Worm (Caenorhabditis elegans) whole organism, young adult: ENCODE data around the gene srbc-42.

ENCODE experiments used
- B0261.1 ChIP-seq: sonication (generic microtip); optimal IDR thresholded peaks from 2 replicates; lab custom pipeline; 2016; ENCODE audit warnings: mild to moderate bottlenecking, missing genetic modification characterization, moderate library complexity, missing compliant biosample characterization
- F37B4.10 ChIP-seq: fragments of 200-800 bp; sonication (Bioruptor generic); IDR thresholded peaks from 2 replicates; pipeline ENCODE4 v1.3.6; 2022; ENCODE audit warnings: missing genetic modification characterization, missing compliant biosample characterization
- K12H6.12 ChIP-seq: fragments of 200-800 bp; sonication (Bioruptor generic); optimal IDR thresholded peaks from 2 replicates; lab custom pipeline; 2018; ENCODE audit warnings: mild to moderate bottlenecking, missing genetic modification characterization, missing compliant biosample characterization
- Y53G8AR.9 ChIP-seq: fragments of 200-800 bp; sonication (Bioruptor generic); conservative IDR thresholded peaks from 2 replicates; pipeline ENCODE4 v1.3.6; 2022; ENCODE audit warnings: missing genetic modification reagents, missing genetic modification characterization, missing compliant biosample characterization
- Y79H2A.3 ChIP-seq: fragments of 200-800 bp; sonication (Bioruptor generic); conservative IDR thresholded peaks from 2 replicates; pipeline ENCODE4 v1.3.6; 2022; ENCODE audit warnings: missing genetic modification reagents, missing genetic modification characterization, missing compliant biosample characterization
- attf-3 ChIP-seq: fragments of 200-800 bp; sonication (Bioruptor generic); conservative IDR thresholded peaks from 2 replicates; pipeline ENCODE4 v1.3.6; 2022; ENCODE audit warnings: missing genetic modification reagents, missing genetic modification characterization, missing compliant biosample characterization
- bed-1 ChIP-seq: fragments of 200-800 bp; sonication (Bioruptor generic); IDR thresholded peaks from 2 replicates; pipeline ENCODE4 v1.3.6; 2022; ENCODE audit warnings: missing genetic modification reagents, missing genetic modification characterization, missing compliant biosample characterization
- cebp-1 ChIP-seq, 2 experiments: fragments of 200-800 bp in 1 of 2; sonication (Bioruptor generic) in 1 of 2; sonication (generic microtip) in 1 of 2; IDR thresholded peaks in 1 of 2; optimal IDR thresholded peaks in 1 of 2; 2 replicates each; pipeline versions ENCODE4 v1.3.6 to Lab custom; 2017 to 2022; ENCODE audit warnings: missing compliant biosample characterization in 2 of 2, missing genetic modification characterization in 2 of 2, mild to moderate bottlenecking in 1 of 2, missing genetic modification reagents in 1 of 2, moderate library complexity in 1 of 2
- ceh-100 ChIP-seq: fragments of 200-800 bp; sonication (Bioruptor generic); IDR thresholded peaks from 2 replicates; pipeline ENCODE4 v1.3.6; 2022; ENCODE audit warnings: missing genetic modification reagents, missing genetic modification characterization, missing compliant biosample characterization
- ceh-40 ChIP-seq: fragments of 200-800 bp; sonication (Bioruptor generic); IDR thresholded peaks from 2 replicates; pipeline ENCODE4 v1.3.6; 2022; ENCODE audit warnings: missing genetic modification characterization, missing compliant biosample characterization
- ceh-58 ChIP-seq: fragments of 200-800 bp; sonication (Bioruptor generic); IDR thresholded peaks from 2 replicates; pipeline ENCODE4 v1.3.6; 2022; ENCODE audit warnings: missing genetic modification characterization, missing compliant biosample characterization
- egl-44 ChIP-seq: fragments of 200-800 bp; sonication (Bioruptor generic); IDR thresholded peaks from 2 replicates; pipeline ENCODE4 v1.3.6; 2022; ENCODE audit warnings: missing genetic modification reagents, missing genetic modification characterization, missing compliant biosample characterization
- gei-17 ChIP-seq: fragments of 200-800 bp; sonication (Bioruptor generic); optimal IDR thresholded peaks from 2 replicates; lab custom pipeline; 2018; ENCODE audit warnings: mild to moderate bottlenecking, missing genetic modification characterization, missing compliant biosample characterization
- him-1 ChIP-seq: sonication (generic microtip); optimal IDR thresholded peaks from 2 replicates; lab custom pipeline; 2016; ENCODE audit warnings: missing genotype, missing genetic modification reagents, missing genetic modification characterization, missing compliant biosample characterization
- lag-1 ChIP-seq: fragments of 200-800 bp; sonication (Bioruptor generic); IDR thresholded peaks from 2 replicates; pipeline ENCODE4 v1.3.6; 2022; ENCODE audit warnings: missing genetic modification reagents, missing genetic modification characterization, missing compliant biosample characterization
- let-607 ChIP-seq, 2 experiments: fragments of 200-800 bp in 1 of 2; sonication (Bioruptor generic) in 1 of 2; sonication (generic microtip) in 1 of 2; optimal IDR thresholded peaks; 2 replicates each; lab custom pipeline; 2016 to 2018; ENCODE audit warnings: mild to moderate bottlenecking in 2 of 2, missing compliant biosample characterization in 2 of 2, missing genetic modification characterization in 2 of 2, moderate library complexity in 2 of 2, missing genotype in 1 of 2
- lsl-1 ChIP-seq: fragments of 200-800 bp; sonication (Bioruptor generic); optimal IDR thresholded peaks from 2 replicates; lab custom pipeline; 2018; ENCODE audit warnings: mild to moderate bottlenecking, missing genetic modification characterization, moderate library complexity, missing compliant biosample characterization
- mcd-1 ChIP-seq: fragments of 200-800 bp; sonication (Bioruptor generic); IDR thresholded peaks from 2 replicates; pipeline ENCODE4 v1.3.6; 2022; ENCODE audit warnings: missing genetic modification reagents, missing genetic modification characterization, missing compliant biosample characterization
- mes-4 ChIP-seq: sonication (generic microtip); optimal IDR thresholded peaks from 2 replicates; lab custom pipeline; 2016; ENCODE audit warnings: missing genotype, missing genetic modification characterization, missing compliant biosample characterization
- nfya-1 ChIP-seq: sonication (generic microtip); optimal IDR thresholded peaks from 2 replicates; lab custom pipeline; 2017; ENCODE audit warnings: antibody characterized with exemption, missing compliant biosample characterization, missing genetic modification characterization, borderline replicate concordance; ENCODE audit not compliant: insufficient read depth
- nfyb-1 ChIP-seq: fragments of 200-800 bp; sonication (Bioruptor generic); IDR thresholded peaks from 2 replicates; pipeline ENCODE4 v1.3.6; 2022; ENCODE audit warnings: missing genetic modification reagents, missing genetic modification characterization, missing compliant biosample characterization
- nhr-80 ChIP-seq: sonication (generic microtip); optimal IDR thresholded peaks from 2 replicates; lab custom pipeline; 2016; ENCODE audit warnings: missing genetic modification characterization, missing compliant biosample characterization
- nhr-90 ChIP-seq: sonication (generic microtip); optimal IDR thresholded peaks from 2 replicates; lab custom pipeline; 2016; ENCODE audit warnings: missing genotype, mild to moderate bottlenecking, missing genetic modification characterization, missing compliant biosample characterization
- pbrm-1 ChIP-seq: fragments of 200-800 bp; sonication (Bioruptor generic); IDR thresholded peaks from 2 replicates; pipeline ENCODE4 v1.3.6; 2022; ENCODE audit warnings: missing genetic modification reagents, missing genetic modification characterization, missing compliant biosample characterization
- rcor-1 ChIP-seq: fragments of 200-800 bp; sonication (Bioruptor generic); IDR thresholded peaks from 2 replicates; pipeline ENCODE4 v1.3.6; 2022; ENCODE audit warnings: missing genetic modification reagents, missing genetic modification characterization, missing compliant biosample characterization
- repo-1 ChIP-seq: sonication (generic microtip); optimal IDR thresholded peaks from 2 replicates; lab custom pipeline; 2017; ENCODE audit warnings: mild to moderate bottlenecking, missing genetic modification characterization, missing compliant biosample characterization
- rpc-1 ChIP-seq, 2 experiments: fragments of 150-350 bp in 1 of 2; sonication (generic microtip) in 1 of 2; optimal IDR thresholded peaks; 2 replicates each; lab custom pipeline; 2014 to 2018; ENCODE audit warnings: missing biosample characterization in 1 of 2, missing genetic modification characterization in 1 of 2, missing genetic modification reagents in 1 of 2, missing genotype in 1 of 2
- sea-2 ChIP-seq: fragments of 200-800 bp; sonication (Bioruptor generic); IDR thresholded peaks from 2 replicates; pipeline ENCODE4 v1.3.6; 2022; ENCODE audit warnings: missing genetic modification characterization, missing compliant biosample characterization
- snpc-1.1 ChIP-seq: sonication (generic microtip); optimal IDR thresholded peaks from 2 replicates; lab custom pipeline; 2017; ENCODE audit warnings: missing genetic modification characterization, mild to moderate bottlenecking, missing compliant biosample characterization, antibody characterized with exemption, moderate library complexity, missing genotype, missing genetic modification reagents; ENCODE audit not compliant: insufficient read depth
- snpc-4 ChIP-seq, 5 experiments: fragments of 150-350 bp in 1 of 5; sonication (generic microtip) in 4 of 5; optimal IDR thresholded peaks; 2 replicates each; lab custom pipeline; 2014 to 2018; ENCODE audit warnings: missing genetic modification characterization in 5 of 5, missing biosample characterization in 3 of 5, antibody characterized with exemption in 2 of 5, mild to moderate bottlenecking in 2 of 5, missing compliant biosample characterization in 2 of 5, missing genotype in 2 of 5, moderate library complexity in 2 of 5, missing genetic modification reagents in 1 of 5
- ztf-22 ChIP-seq: fragments of 200-800 bp; sonication (Bioruptor generic); optimal IDR thresholded peaks from 2 replicates; lab custom pipeline; 2018; ENCODE audit warnings: mild to moderate bottlenecking, missing genetic modification characterization, moderate library complexity, missing compliant biosample characterization
- ztf-26 ChIP-seq: sonication (generic microtip); optimal IDR thresholded peaks from 2 replicates; lab custom pipeline; 2017; ENCODE audit warnings: missing genetic modification characterization, missing compliant biosample characterization

srbc-42 gene

DNA sequence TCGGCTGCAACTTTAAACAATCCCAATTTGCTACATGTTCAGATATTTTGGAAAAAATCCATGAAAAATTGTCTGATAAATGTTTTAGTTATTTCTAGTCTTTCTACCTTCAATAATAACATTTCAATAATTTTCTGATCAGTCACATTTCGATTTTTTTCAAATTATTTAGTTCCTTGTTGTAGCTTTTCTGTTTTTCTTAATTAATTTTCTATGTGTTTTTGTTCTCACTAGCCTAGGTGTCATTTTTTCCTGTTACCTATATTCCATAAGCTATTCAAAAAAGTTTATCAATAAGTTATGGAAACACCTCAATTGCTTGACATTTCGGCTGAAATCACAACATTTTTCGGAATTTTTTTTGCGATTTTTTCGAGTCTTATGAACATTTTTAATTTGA, 37.7 kb downstream of the srbc-42 start, which contains the start of gene srbc-23:
TSS of gene srbc-23 (plus strand) at position 301 of the 400 bp plus-strand sequence.
- TF ChIP-seq mes-4 (tag; lab: Kevin White, UChicago): no peak
- no peak for TF ChIP-seq lag-1 (GFP tag; lab: Robert Waterston, UW)
- TF ChIP-seq nfyb-1 (GFP tag; lab: Robert Waterston, UW): no peak
- TF ChIP-seq K12H6.12 (tag; lab: Kevin White, UChicago): no peak
- TF ChIP-seq bed-1 (GFP tag; lab: Robert Waterston, UW): no peak
- TF ChIP-seq attf-3 (GFP tag; lab: Robert Waterston, UW): no peak
- no peak for TF ChIP-seq rcor-1 (GFP tag; lab: Robert Waterston, UW)

DNA sequence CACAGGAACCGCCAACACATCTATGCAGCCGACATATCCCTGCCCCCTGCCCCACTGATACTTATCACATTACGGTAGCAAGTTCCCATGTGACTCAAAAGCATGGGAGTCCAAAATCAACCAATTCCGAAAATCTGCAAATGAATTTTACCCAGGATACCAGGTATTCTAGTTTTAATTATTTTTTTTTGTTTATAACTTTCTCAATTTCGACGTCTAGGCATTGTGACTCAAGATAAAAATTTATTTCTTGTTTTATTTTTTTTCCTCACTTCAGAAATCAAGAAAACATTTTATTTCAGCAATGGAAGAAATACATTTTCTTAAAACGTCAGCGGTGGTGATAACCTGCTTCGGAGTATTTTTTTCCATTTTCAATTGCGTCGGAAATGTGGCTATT, 39.6 kb downstream of the srbc-42 start, which contains the start of gene srbc-24:
TSS of gene srbc-24 (plus strand) at position 301 of the 400 bp plus-strand sequence.
- no peak for TF ChIP-seq lag-1 (GFP tag; lab: Robert Waterston, UW)
- no peak for TF ChIP-seq nhr-90 (tag; lab: Kevin White, UChicago)
- no peak for TF ChIP-seq egl-44 (GFP tag; lab: Robert Waterston, UW)
- no peak for TF ChIP-seq B0261.1 (tag; lab: Kevin White, UChicago)
- TF ChIP-seq nfya-1 (tag; lab: Kevin White, UChicago): no peak
- TF ChIP-seq snpc-1.1 (tag; lab: Kevin White, UChicago): no peak
- TF ChIP-seq lsl-1 (GFP tag; lab: Kevin White, UChicago): no peak
- TF ChIP-seq F37B4.10 (GFP tag; lab: Robert Waterston, UW): no peak
- TF ChIP-seq cebp-1 (GFP tag; IDR thresholded peaks at IDR 0.05; lab: Robert Waterston, UW): no peak
- TF ChIP-seq cebp-1 (tag; optimal IDR thresholded peaks at IDR 0.05; lab: Kevin White, UChicago): no peak
- TF ChIP-seq pbrm-1: no peak
- TF ChIP-seq ceh-40 (GFP tag; lab: Robert Waterston, UW): no peak
- no peak for TF ChIP-seq Y53G8AR.9 (GFP tag; lab: Robert Waterston, UW)
- TF ChIP-seq mcd-1 (GFP tag; lab: Robert Waterston, UW): no peak
- no peak for TF ChIP-seq nhr-80 (tag; lab: Kevin White, UChicago)
- no peak for TF ChIP-seq repo-1 (tag; lab: Kevin White, UChicago)
- TF ChIP-seq ztf-22 (GFP tag; lab: Kevin White, UChicago): no peak
- TF ChIP-seq let-607 (tag; optimal IDR thresholded peaks at IDR 0.05; lab: Kevin White, UChicago): no peak
- no peak for TF ChIP-seq sea-2 (GFP tag; lab: Robert Waterston, UW)
- TF ChIP-seq, all 124 proteins: peak for 0

DNA sequence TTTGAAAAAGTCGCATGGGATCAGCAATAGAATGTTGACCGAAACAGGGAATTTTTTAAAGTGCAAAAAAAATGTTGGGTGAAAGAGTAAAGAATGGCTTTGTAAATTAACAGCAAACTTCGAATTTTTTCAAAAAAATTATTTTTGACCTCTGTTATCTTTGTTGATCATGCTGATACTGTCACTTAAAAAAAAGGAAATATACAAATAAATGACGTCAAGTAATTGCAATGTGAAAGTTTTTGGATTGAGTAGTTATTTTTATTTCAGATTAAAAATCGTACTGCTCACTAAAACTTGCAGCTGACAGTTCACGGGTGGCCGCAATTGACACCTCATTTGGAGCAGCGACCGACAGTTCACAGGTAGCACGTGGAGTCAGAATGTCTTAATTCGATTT, 40.1 kb downstream of the srbc-42 start, which contains the start of gene C45H4.13:
TSS of gene C45H4.13 (minus strand) at position 101 of the 400 bp plus-strand sequence.
- TF ChIP-seq nhr-80 (tag; lab: Kevin White, UChicago) (no peak), ceh-100 (GFP tag; lab: Robert Waterston, UW) (no peak), pbrm-1 (no peak), rpc-1 (optimal IDR thresholded peaks at IDR 0.05; lab: Kevin White, UChicago) (no peak), rpc-1 (tag; optimal IDR thresholded peaks at IDR 0.05; lab: Kevin White, UChicago) (no peak), mcd-1 (GFP tag; lab: Robert Waterston, UW) (no peak), him-1 (tag; lab: Kevin White, UChicago) (no peak), ztf-22 (GFP tag; lab: Kevin White, UChicago) (no peak), ztf-26 (tag; lab: Kevin White, UChicago) (no peak), ceh-58 (GFP tag; lab: Robert Waterston, UW) (no peak), Y79H2A.3 (GFP tag; lab: Robert Waterston, UW) (no peak), snpc-4 (GFP tag; optimal IDR thresholded peaks at IDR 0.05; lab: Kevin White, UChicago) (no peak), snpc-4 (tag; optimal IDR thresholded peaks at IDR 0.05; lab: Kevin White, UChicago) (no peak), nhr-90 (tag; lab: Kevin White, UChicago) (no peak), gei-17 (GFP tag; lab: Kevin White, UChicago) (no peak), sea-2 (GFP tag; lab: Robert Waterston, UW) (no peak)
